Fruit fly (Drosophila melanogaster) whole organism, embryonic: ENCODE measurements around the gene Rnmt.

Experiments used
- Awh ChIP-seq: fragments of 200-800 bp; sonication (Bioruptor generic); IDR thresholded peaks from 2 replicates; pipeline ENCODE4, ENCODE4 v1.3.6; 2022; ENCODE audit warnings: missing biosample characterization, missing genetic modification characterization
- CG10209 ChIP-seq: fragments of 200-800 bp; sonication (Bioruptor generic); optimal IDR thresholded peaks from 3 replicates; lab custom pipeline; 2017; ENCODE audit warnings: missing biosample characterization, mild to moderate bottlenecking, missing genetic modification characterization, missing genetic modification reagents
- CG10366 ChIP-seq: fragments of 200-800 bp; sonication (Bioruptor generic); IDR thresholded peaks from 2 replicates; pipeline ENCODE4 v1.3.6; 2022; ENCODE audit warnings: missing biosample characterization, missing genetic modification characterization
- CG11247 ChIP-seq: fragments of 200-800 bp; sonication (Bioruptor generic); IDR thresholded peaks from 2 replicates; pipeline ENCODE4 v1.3.6; 2022; ENCODE audit warnings: missing biosample characterization, missing genetic modification characterization
- CG12744 ChIP-seq: fragments of 200-800 bp; sonication (Bioruptor generic); optimal IDR thresholded peaks from 2 replicates; lab custom pipeline; 2016; ENCODE audit warnings: missing biosample characterization, missing genetic modification characterization
- CG12769 ChIP-seq: fragments of 200-800 bp; sonication (Bioruptor generic); optimal IDR thresholded peaks from 2 replicates; lab custom pipeline; 2019; ENCODE audit warnings: missing biosample characterization, mild to moderate bottlenecking, missing genetic modification characterization, moderate library complexity
- CG14860 ChIP-seq: fragments of 200-800 bp; sonication (Bioruptor generic); IDR thresholded peaks from 3 replicates; pipeline ENCODE4 v1.3.6; 2022; ENCODE audit warnings: missing biosample characterization, missing genetic modification characterization; ENCODE audit not compliant: partially characterized antibody
- CG14965 ChIP-seq: fragments of 200-800 bp; sonication (Bioruptor generic); optimal IDR thresholded peaks from 2 replicates; lab custom pipeline; 2016; ENCODE audit warnings: missing biosample characterization, missing genetic modification characterization, borderline replicate concordance
- CG16813 ChIP-seq: fragments of 200-800 bp; sonication (Bioruptor generic); IDR thresholded peaks from 3 replicates; pipeline ENCODE4 v1.3.6; 2022; ENCODE audit warnings: missing biosample characterization, missing genetic modification characterization; ENCODE audit not compliant: partially characterized antibody
- CG17361 ChIP-seq: fragments of 200-800 bp; sonication (Bioruptor generic); IDR thresholded peaks from 3 replicates; pipeline ENCODE4 v1.3.6; 2022; ENCODE audit warnings: missing biosample characterization, missing genetic modification characterization
- CG17568 ChIP-seq: fragments of 200-800 bp; sonication (Bioruptor generic); optimal IDR thresholded peaks from 2 replicates; lab custom pipeline; 2018; ENCODE audit warnings: missing biosample characterization, mild to moderate bottlenecking, missing genetic modification characterization, moderate library complexity
- CG17612 ChIP-seq: fragments of 200-800 bp; sonication (Bioruptor generic); IDR thresholded peaks from 2 replicates; pipeline ENCODE4 v1.3.6; 2022; ENCODE audit warnings: missing biosample characterization, missing genetic modification characterization
- CG30403 ChIP-seq: fragments of 200-800 bp; sonication (Bioruptor generic); optimal IDR thresholded peaks from 3 replicates; lab custom pipeline; 2016; ENCODE audit warnings: missing biosample characterization, missing genetic modification characterization
- CG30431 ChIP-seq: fragments of 200-800 bp; sonication (Bioruptor generic); optimal IDR thresholded peaks from 2 replicates; lab custom pipeline; 2017; ENCODE audit warnings: missing biosample characterization, missing genetic modification characterization
- CG31365 ChIP-seq: fragments of 200-800 bp; sonication (Bioruptor generic); optimal IDR thresholded peaks from 2 replicates; lab custom pipeline; 2018; ENCODE audit warnings: missing biosample characterization, mild to moderate bottlenecking, missing genetic modification characterization
- CG3281 ChIP-seq: fragments of 200-800 bp; sonication (Bioruptor generic); optimal IDR thresholded peaks from 3 replicates; lab custom pipeline; 2017; ENCODE audit warnings: missing biosample characterization, mild to moderate bottlenecking, missing genetic modification characterization
- CG33213 ChIP-seq: fragments of 200-800 bp; sonication (Bioruptor generic); optimal IDR thresholded peaks from 3 replicates; lab custom pipeline; 2016; ENCODE audit warnings: missing biosample characterization, missing genetic modification characterization
- CG43689 ChIP-seq: fragments of 200-800 bp; sonication (Bioruptor generic); IDR thresholded peaks from 2 replicates; pipeline ENCODE4 v1.3.6; 2022; ENCODE audit warnings: missing biosample characterization, missing genetic modification characterization
- CG7786 ChIP-seq: fragments of 200-800 bp; sonication (Bioruptor generic); optimal IDR thresholded peaks from 2 replicates; lab custom pipeline; 2016; ENCODE audit warnings: missing biosample characterization, missing genetic modification characterization
- CG8089 ChIP-seq: fragments of 200-800 bp; sonication (Bioruptor generic); optimal IDR thresholded peaks from 3 replicates; lab custom pipeline; 2016; ENCODE audit warnings: missing biosample characterization, missing genetic modification characterization
- CG8359 ChIP-seq: fragments of 200-800 bp; sonication (Bioruptor generic); optimal IDR thresholded peaks from 2 replicates; lab custom pipeline; 2017; ENCODE audit warnings: missing biosample characterization, mild to moderate bottlenecking, missing genetic modification characterization, borderline replicate concordance
- CG8478 ChIP-seq: fragments of >200 bp; optimal IDR thresholded peaks from 2 replicates; lab custom pipeline; 2018
- CG9609 ChIP-seq: fragments of 200-800 bp; sonication (Bioruptor generic); optimal IDR thresholded peaks from 3 replicates; lab custom pipeline; 2016; ENCODE audit warnings: missing biosample characterization, missing genetic modification characterization
- CG9817 ChIP-seq: fragments of 200-800 bp; sonication (Bioruptor generic); optimal IDR thresholded peaks from 2 replicates; lab custom pipeline; 2018; ENCODE audit warnings: missing biosample characterization, mild to moderate bottlenecking, missing genetic modification characterization, moderate library complexity
- CTCF ChIP-seq: fragments of 200-800 bp; sonication (Bioruptor generic); optimal IDR thresholded peaks from 2 replicates; lab custom pipeline; 2017; ENCODE audit warnings: missing biosample characterization, mild to moderate bottlenecking, missing genetic modification characterization, moderate library complexity
- D ChIP-seq, 2 experiments: fragments of 200-800 bp in 1 of 2; fragments of >200 bp in 1 of 2; sonication (Bioruptor generic) in 1 of 2; optimal IDR thresholded peaks; 2 replicates in 1 of 2; 3 replicates in 1 of 2; lab custom pipeline; 2017; ENCODE audit warnings: mild to moderate bottlenecking in 1 of 2, missing biosample characterization in 1 of 2, missing genetic modification characterization in 1 of 2, missing genetic modification reagents in 1 of 2
- D19A ChIP-seq: fragments of 200-800 bp; optimal IDR thresholded peaks from 3 replicates; lab custom pipeline; 2019; ENCODE audit warnings: missing biosample characterization, mild to moderate bottlenecking, missing genetic modification characterization, moderate library complexity
- Dll ChIP-seq: fragments of 200-800 bp; sonication (Bioruptor generic); IDR thresholded peaks from 4 replicates; pipeline ENCODE4 v1.3.6; 2022; ENCODE audit warnings: missing biosample characterization, missing genetic modification characterization; ENCODE audit not compliant: partially characterized antibody
- Eip74EF ChIP-seq, 2 experiments: fragments of 200-800 bp in 1 of 2; fragments of >200 bp in 1 of 2; sonication (Bioruptor generic) in 1 of 2; optimal IDR thresholded peaks; 2 replicates each; lab custom pipeline; 2017 to 2019; ENCODE audit warnings: missing biosample characterization in 2 of 2, missing genetic modification characterization in 2 of 2, mild to moderate bottlenecking in 1 of 2, moderate library complexity in 1 of 2
- Mrtf ChIP-seq: fragments of 200-800 bp; sonication (Bioruptor generic); IDR thresholded peaks from 3 replicates; pipeline ENCODE4 v1.3.6; 2022; ENCODE audit warnings: missing biosample characterization, missing genetic modification characterization
- Nf-YC ChIP-seq: fragments of 200-800 bp; optimal IDR thresholded peaks from 3 replicates; lab custom pipeline; 2019; ENCODE audit warnings: missing biosample characterization, mild to moderate bottlenecking, missing genetic modification characterization, moderate library complexity
- Side ChIP-seq: fragments of 200-800 bp; sonication (Bioruptor generic); optimal IDR thresholded peaks from 2 replicates; lab custom pipeline; 2016; ENCODE audit warnings: missing biosample characterization, missing genetic modification characterization
- Sox102F ChIP-seq: fragments of 200-800 bp; sonication (Bioruptor generic); optimal IDR thresholded peaks from 2 replicates; lab custom pipeline; 2018; ENCODE audit warnings: missing biosample characterization, mild to moderate bottlenecking, missing genetic modification characterization, moderate library complexity
- ac ChIP-seq: fragments of 200-800 bp; sonication (Bioruptor generic); optimal IDR thresholded peaks from 3 replicates; lab custom pipeline; 2017; ENCODE audit warnings: missing biosample characterization, mild to moderate bottlenecking, missing genetic modification characterization
- az2 ChIP-seq: fragments of 200-800 bp; sonication (Bioruptor generic); optimal IDR thresholded peaks from 3 replicates; lab custom pipeline; 2016; ENCODE audit warnings: missing biosample characterization, missing genetic modification characterization
- bowl ChIP-seq: fragments of 200-800 bp; sonication (Bioruptor generic); IDR thresholded peaks from 2 replicates; pipeline ENCODE4 v1.3.6; 2022; ENCODE audit warnings: missing biosample characterization, missing genetic modification characterization
- cato ChIP-seq: fragments of 200-800 bp; sonication (Bioruptor generic); optimal IDR thresholded peaks from 2 replicates; lab custom pipeline; 2016; ENCODE audit warnings: missing biosample characterization, missing genetic modification characterization, borderline replicate concordance
- emc ChIP-seq: fragments of 200-800 bp; sonication (Bioruptor generic); optimal IDR thresholded peaks from 2 replicates; lab custom pipeline; 2016; ENCODE audit warnings: missing biosample characterization, missing genetic modification characterization
- exex ChIP-seq: fragments of 200-800 bp; sonication (Bioruptor generic); optimal IDR thresholded peaks from 4 replicates; lab custom pipeline; 2018; ENCODE audit warnings: missing biosample characterization, mild to moderate bottlenecking, missing genetic modification characterization, moderate library complexity
- fru ChIP-seq: fragments of >200 bp; optimal IDR thresholded peaks from 2 replicates; lab custom pipeline; 2017
- grn ChIP-seq: fragments of 200-800 bp; sonication (Bioruptor generic); optimal IDR thresholded peaks from 3 replicates; lab custom pipeline; 2017; ENCODE audit warnings: missing biosample characterization, missing genetic modification characterization
- klu ChIP-seq: fragments of 200-800 bp; sonication (Bioruptor generic); IDR thresholded peaks from 2 replicates; pipeline ENCODE4 v1.3.6; 2022; ENCODE audit warnings: missing biosample characterization, missing genetic modification characterization
- knrl ChIP-seq: fragments of 200-800 bp; sonication (Bioruptor generic); IDR thresholded peaks from 3 replicates; pipeline ENCODE4 v1.3.6; 2022; ENCODE audit warnings: missing biosample characterization, missing genetic modification characterization; ENCODE audit not compliant: partially characterized antibody
- lilli ChIP-seq: fragments of 200-800 bp; sonication (Bioruptor generic); optimal IDR thresholded peaks from 3 replicates; lab custom pipeline; 2016; ENCODE audit warnings: missing biosample characterization, missing genetic modification characterization
- mld ChIP-seq: fragments of 200-800 bp; sonication (Bioruptor generic); IDR thresholded peaks from 3 replicates; pipeline ENCODE4 v1.3.6; 2022; ENCODE audit warnings: missing biosample characterization, missing genetic modification characterization; ENCODE audit not compliant: partially characterized antibody
- pfk ChIP-seq: fragments of 200-800 bp; sonication (Bioruptor generic); optimal IDR thresholded peaks from 2 replicates; lab custom pipeline; 2018; ENCODE audit warnings: missing biosample characterization, mild to moderate bottlenecking, missing genetic modification characterization, moderate library complexity
- scrt ChIP-seq: fragments of 200-800 bp; sonication (Bioruptor generic); optimal IDR thresholded peaks from 2 replicates; lab custom pipeline; 2018; ENCODE audit warnings: missing biosample characterization, mild to moderate bottlenecking, missing genetic modification characterization, moderate library complexity
- tap ChIP-seq: fragments of 200-800 bp; optimal IDR thresholded peaks from 3 replicates; lab custom pipeline; 2019; ENCODE audit warnings: missing biosample characterization, mild to moderate bottlenecking, missing genetic modification characterization, moderate library complexity
- tin ChIP-seq: fragments of 200-800 bp; sonication (Bioruptor generic); optimal IDR thresholded peaks from 3 replicates; lab custom pipeline; 2016; ENCODE audit warnings: missing biosample characterization, missing genetic modification characterization
- unpg ChIP-seq: fragments of 200-800 bp; sonication (Bioruptor generic); optimal IDR thresholded peaks from 3 replicates; lab custom pipeline; 2018; ENCODE audit warnings: missing biosample characterization, mild to moderate bottlenecking, missing genetic modification characterization, moderate library complexity
- zf30C ChIP-seq: fragments of 200-800 bp; sonication (Bioruptor generic); optimal IDR thresholded peaks from 3 replicates; lab custom pipeline; 2018; ENCODE audit warnings: missing biosample characterization, mild to moderate bottlenecking, missing genetic modification characterization

Rnmt gene

DNA sequence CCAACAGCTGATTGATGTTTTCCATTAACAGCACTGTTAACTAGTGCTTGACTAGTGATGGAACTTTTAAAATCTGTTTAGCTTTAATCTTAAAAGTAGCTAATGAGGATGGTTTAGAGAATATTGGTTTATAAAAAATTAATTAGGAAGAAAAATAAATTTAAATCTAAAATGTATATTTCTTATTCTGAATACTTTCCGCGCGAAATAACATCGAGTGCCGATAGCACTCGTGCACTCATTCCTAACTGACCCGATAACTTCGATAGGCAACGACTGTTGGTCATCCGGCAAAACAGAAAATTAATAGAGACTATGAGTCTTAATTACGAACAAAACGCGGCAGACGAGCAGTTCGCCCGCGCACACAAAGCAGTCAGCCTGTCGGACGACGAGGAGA lies at the start of gene Rnmt, which contains the start of gene THG (continued):
- TF ChIP-seq CG9817 (tag; lab: Kevin White, UChicago) (peak; percentile 90), unpg (GFP tag; lab: Kevin White, UChicago) (peak; percentile 88), CG14965 (no peak), cato (GFP tag; lab: Kevin White, UChicago) (peak; percentile 9), tin (GFP tag; lab: Kevin White, UChicago) (peak; percentile 86), CG30403 (GFP tag; lab: Kevin White, UChicago) (peak; percentile 93), Eip74EF (GFP tag; optimal IDR thresholded peaks at IDR 0.05; lab: Kevin White, UChicago) (peak in 1 of 2 experiments; percentile 1), scrt (GFP tag; lab: Kevin White, UChicago) (peak; percentile 48), Mrtf (GFP tag; lab: Robert Waterston, UW) (peak; percentile 80), zf30C (GFP tag; lab: Kevin White, UChicago) (no peak), az2 (GFP tag; lab: Kevin White, UChicago) (peak; percentile 86), pfk (GFP tag; lab: Kevin White, UChicago) (peak; percentile 6), tap (tag; lab: Kevin White, UChicago) (peak; percentile 65), CG30431 (peak; percentile 64), CG43689 (no peak), CG17361 (GFP tag; lab: Robert Waterston, UW) (peak; percentile 78), CG33213 (peak; percentile 44), CG8478 (lab: Kevin White, UChicago) (no peak), klu (GFP tag; lab: Robert Waterston, UW) (peak; percentile 67; the same call in 1 of the 2 replicates), CG31365 (no peak), bowl (peak; percentile 58), CG10366 (GFP tag; lab: Robert Waterston, UW) (peak; percentile 85), CG10209 (GFP tag; lab: Kevin White, UChicago) (peak; percentile 70), CG14860 (GFP tag; lab: Robert Waterston, UW) (peak; percentile 84), CG8089 (GFP tag; lab: Kevin White, UChicago) (peak; percentile 30), Nf-YC (tag; lab: Kevin White, UChicago) (peak; percentile 75), CG16813 (GFP tag; lab: Robert Waterston, UW) (peak; percentile 86), CG8359 (GFP tag; lab: Kevin White, UChicago) (peak; percentile 4), exex (tag; lab: Kevin White, UChicago) (peak; percentile 41), Sox102F (GFP tag; lab: Kevin White, UChicago) (peak; percentile 85), knrl (GFP tag; lab: Robert Waterston, UW) (peak; percentile 89), D19A (peak; percentile 60), CG17612 (no peak), ac (no peak), Side (peak; percentile 57), mld (GFP tag; lab: Robert Waterston, UW) (no peak), CG12744 (GFP tag; lab: Kevin White, UChicago) (peak; percentile 58), CG17568 (peak; percentile 59), CG12769 (tag; lab: Kevin White, UChicago) (peak; percentile 79), CG3281 (GFP tag; lab: Kevin White, UChicago) (peak; percentile 74), emc (GFP tag; lab: Kevin White, UChicago) (no peak), lilli (GFP tag; lab: Kevin White, UChicago) (peak; percentile 90), Dll (peak; percentile 96), CTCF (GFP tag; lab: Kevin White, UChicago) (no peak), D (optimal IDR thresholded peaks at IDR 0.05; lab: Kevin White, UChicago) (no peak), D (GFP tag; optimal IDR thresholded peaks at IDR 0.05; lab: Kevin White, UChicago) (peak; percentile 48), fru (lab: Kevin White, UChicago) (no peak), CG9609 (GFP tag; lab: Kevin White, UChicago) (no peak), grn (GFP tag; lab: Kevin White, UChicago) (no peak), CG7786 (GFP tag; lab: Kevin White, UChicago) (peak; percentile 50), CG11247 (GFP tag; lab: Robert Waterston, UW) (peak; percentile 89), Awh (GFP tag; lab: Robert Waterston, UW) (peak; percentile 73)
